Fruit fly (Drosophila melanogaster) whole organism, embryonic: ENCODE data around the gene isoQC.
A peak's percentile ranks its signal among the peaks of the same experiment; 100 is the strongest.

ENCODE experiments used
- CG15011 ChIP-seq: fragments of 200-800 bp; sonication (Bioruptor generic); optimal IDR thresholded peaks from 3 replicates; lab custom pipeline; 2018; ENCODE audit warnings: missing biosample characterization, mild to moderate bottlenecking, missing genetic modification characterization
- CG15269 ChIP-seq: fragments of 200-800 bp; sonication (Bioruptor generic); optimal IDR thresholded peaks from 2 replicates; lab custom pipeline; 2018; ENCODE audit warnings: missing biosample characterization, mild to moderate bottlenecking, missing genetic modification characterization, moderate library complexity
- CG15601 ChIP-seq: fragments of 200-800 bp; sonication (Bioruptor generic); optimal IDR thresholded peaks from 3 replicates; lab custom pipeline; 2019; ENCODE audit warnings: missing biosample characterization, mild to moderate bottlenecking, missing genetic modification characterization, moderate library complexity
- CG16813 ChIP-seq: fragments of 200-800 bp; sonication (Bioruptor generic); IDR thresholded peaks from 3 replicates; pipeline ENCODE4 v1.3.6; 2022; ENCODE audit warnings: missing biosample characterization, missing genetic modification characterization; ENCODE audit not compliant: partially characterized antibody
- CG18011 ChIP-seq: fragments of 200-800 bp; sonication (Bioruptor generic); optimal IDR thresholded peaks from 2 replicates; lab custom pipeline; 2017; ENCODE audit warnings: missing biosample characterization, missing genetic modification characterization, mild to moderate bottlenecking, moderate library complexity, missing genotype
- CG18262 ChIP-seq: fragments of 200-800 bp; optimal IDR thresholded peaks from 3 replicates; lab custom pipeline; 2019; ENCODE audit warnings: missing biosample characterization, mild to moderate bottlenecking, missing genetic modification characterization, moderate library complexity
- CG2129 ChIP-seq: fragments of 200-800 bp; sonication (Bioruptor generic); IDR thresholded peaks from 2 replicates; pipeline ENCODE4 v1.3.6; 2022; ENCODE audit warnings: missing biosample characterization, missing genetic modification characterization; ENCODE audit not compliant: partially characterized antibody
- CG2202 ChIP-seq: fragments of 200-800 bp; sonication (Bioruptor generic); optimal IDR thresholded peaks from 2 replicates; lab custom pipeline; 2018; ENCODE audit warnings: missing biosample characterization, mild to moderate bottlenecking, missing genetic modification characterization
- CG34376 ChIP-seq: fragments of 200-800 bp; sonication (Bioruptor generic); optimal IDR thresholded peaks from 2 replicates; lab custom pipeline; 2018; ENCODE audit warnings: missing biosample characterization, mild to moderate bottlenecking, missing genetic modification characterization
- CG42726 ChIP-seq: fragments of 200-800 bp; sonication (Bioruptor generic); IDR thresholded peaks from 2 replicates; pipeline ENCODE4 v1.3.6; 2022; ENCODE audit warnings: missing biosample characterization, missing genetic modification characterization; ENCODE audit not compliant: partially characterized antibody
- CG6765 ChIP-seq: fragments of 200-800 bp; sonication (Bioruptor generic); optimal IDR thresholded peaks from 3 replicates; lab custom pipeline; 2017; ENCODE audit warnings: missing biosample characterization, mild to moderate bottlenecking, missing genetic modification characterization
- CG7928 ChIP-seq: fragments of 200-800 bp; sonication (Bioruptor generic); optimal IDR thresholded peaks from 2 replicates; lab custom pipeline; 2017; ENCODE audit warnings: missing biosample characterization, mild to moderate bottlenecking, missing genetic modification characterization
- CG8359 ChIP-seq: fragments of 200-800 bp; sonication (Bioruptor generic); optimal IDR thresholded peaks from 2 replicates; lab custom pipeline; 2017; ENCODE audit warnings: missing biosample characterization, mild to moderate bottlenecking, missing genetic modification characterization, borderline replicate concordance
- CG8478 ChIP-seq: fragments of >200 bp; optimal IDR thresholded peaks from 2 replicates; lab custom pipeline; 2018
- Chrac-16 ChIP-seq: fragments of 200-800 bp; sonication (Bioruptor generic); optimal IDR thresholded peaks from 3 replicates; lab custom pipeline; 2016; ENCODE audit warnings: missing biosample characterization, missing genetic modification characterization
- CkIIα-i1 ChIP-seq: fragments of 200-800 bp; sonication (Bioruptor generic); IDR thresholded peaks from 2 replicates; pipeline ENCODE4 v1.3.6; 2022; ENCODE audit warnings: missing biosample characterization, missing genetic modification characterization
- Deaf1 ChIP-seq: fragments of 200-800 bp; optimal IDR thresholded peaks from 3 replicates; lab custom pipeline; 2019; ENCODE audit warnings: missing biosample characterization, mild to moderate bottlenecking, missing genetic modification characterization, moderate library complexity
- Hmx ChIP-seq: fragments of 200-800 bp; sonication (Bioruptor generic); optimal IDR thresholded peaks from 2 replicates; lab custom pipeline; 2016; ENCODE audit warnings: missing biosample characterization, missing genetic modification characterization
- Hr39 ChIP-seq: fragments of >200 bp; optimal IDR thresholded peaks from 2 replicates; lab custom pipeline; 2017
- Hr51 ChIP-seq, 2 experiments: fragments of 200-800 bp; sonication (Bioruptor generic); optimal IDR thresholded peaks; 2 replicates in 1 of 2; 3 replicates in 1 of 2; lab custom pipeline; 2016 to 2018; ENCODE audit warnings: missing biosample characterization in 2 of 2, missing genetic modification characterization in 2 of 2, mild to moderate bottlenecking in 1 of 2, moderate library complexity in 1 of 2
- Hr78 ChIP-seq, 2 experiments: fragments of 200-800 bp in 1 of 2; fragments of >200 bp in 1 of 2; sonication (Bioruptor generic) in 1 of 2; optimal IDR thresholded peaks; 2 replicates each; lab custom pipeline; 2017 to 2019; ENCODE audit warnings: missing biosample characterization in 2 of 2, missing genetic modification characterization in 2 of 2, mild to moderate bottlenecking in 1 of 2, moderate library complexity in 1 of 2
- Lim3 ChIP-seq: fragments of 200-800 bp; sonication (Bioruptor generic); IDR thresholded peaks from 2 replicates; pipeline ENCODE4 v1.3.6; 2022; ENCODE audit warnings: missing biosample characterization, missing genetic modification characterization
- MESR4 ChIP-seq: fragments of 200-800 bp; sonication (Bioruptor generic); optimal IDR thresholded peaks from 2 replicates; lab custom pipeline; 2018; ENCODE audit warnings: missing biosample characterization, mild to moderate bottlenecking, missing genetic modification characterization, moderate library complexity
- NC2α ChIP-seq: fragments of 200-800 bp; sonication (Bioruptor generic); optimal IDR thresholded peaks from 2 replicates; lab custom pipeline; 2016; ENCODE audit warnings: missing biosample characterization, missing genetic modification characterization
- Rfx ChIP-seq: fragments of 200-800 bp; sonication (Bioruptor generic); IDR thresholded peaks from 2 replicates; pipeline ENCODE4 v1.3.6; 2022; ENCODE audit warnings: missing biosample characterization, missing genetic modification characterization
- Scr ChIP-seq: fragments of 200-800 bp; sonication (Bioruptor generic); IDR thresholded peaks from 2 replicates; pipeline ENCODE4 v1.3.6; 2022; ENCODE audit warnings: missing biosample characterization, missing genetic modification characterization; ENCODE audit not compliant: partially characterized antibody
- Sin3A ChIP-seq: fragments of >200 bp; optimal IDR thresholded peaks from 2 replicates; lab custom pipeline; 2018
- Sox102F ChIP-seq: fragments of 200-800 bp; sonication (Bioruptor generic); optimal IDR thresholded peaks from 2 replicates; lab custom pipeline; 2018; ENCODE audit warnings: missing biosample characterization, mild to moderate bottlenecking, missing genetic modification characterization, moderate library complexity
- Spps ChIP-seq: fragments of 200-800 bp; sonication (Bioruptor generic); optimal IDR thresholded peaks from 2 replicates; lab custom pipeline; 2018; ENCODE audit warnings: missing biosample characterization, mild to moderate bottlenecking, missing genetic modification characterization
- az2 ChIP-seq: fragments of 200-800 bp; sonication (Bioruptor generic); optimal IDR thresholded peaks from 3 replicates; lab custom pipeline; 2016; ENCODE audit warnings: missing biosample characterization, missing genetic modification characterization
- br ChIP-seq: fragments of >200 bp; optimal IDR thresholded peaks from 2 replicates; lab custom pipeline; 2017
- cato ChIP-seq: fragments of 200-800 bp; sonication (Bioruptor generic); optimal IDR thresholded peaks from 2 replicates; lab custom pipeline; 2016; ENCODE audit warnings: missing biosample characterization, missing genetic modification characterization, borderline replicate concordance
- corto ChIP-seq: fragments of 200-800 bp; sonication (Bioruptor generic); optimal IDR thresholded peaks from 2 replicates; lab custom pipeline; 2016; ENCODE audit warnings: missing biosample characterization, mild to moderate bottlenecking, missing genetic modification characterization, moderate library complexity
- dati ChIP-seq: fragments of 200-800 bp; sonication (Bioruptor generic); IDR thresholded peaks from 2 replicates; pipeline ENCODE4 v1.3.6; 2022; ENCODE audit warnings: missing biosample characterization, missing genetic modification characterization
- dimm ChIP-seq: fragments of 200-800 bp; sonication (Bioruptor generic); IDR thresholded peaks from 2 replicates; pipeline ENCODE4 v1.3.6; 2022; ENCODE audit warnings: missing biosample characterization, missing genetic modification characterization
- ewg ChIP-seq: fragments of 200-800 bp; sonication (Bioruptor generic); optimal IDR thresholded peaks from 3 replicates; lab custom pipeline; 2017; ENCODE audit warnings: mild to moderate bottlenecking, missing biosample characterization, missing genetic modification reagents, missing genetic modification characterization
- ftz-f1 ChIP-seq: fragments of 200-800 bp; sonication (Bioruptor generic); optimal IDR thresholded peaks from 2 replicates; lab custom pipeline; 2016; ENCODE audit warnings: missing biosample characterization, missing genetic modification characterization
- gce ChIP-seq: fragments of 200-800 bp; sonication (Bioruptor generic); IDR thresholded peaks from 3 replicates; pipeline ENCODE4 v1.3.6; 2022; ENCODE audit warnings: missing biosample characterization, missing genetic modification characterization
- ham ChIP-seq: fragments of 200-800 bp; sonication (Bioruptor generic); IDR thresholded peaks from 2 replicates; pipeline ENCODE4 v1.3.6; 2022; ENCODE audit warnings: missing biosample characterization, missing genetic modification characterization
- ind ChIP-seq: fragments of 200-800 bp; sonication (Bioruptor generic); optimal IDR thresholded peaks from 3 replicates; lab custom pipeline; 2016; ENCODE audit warnings: missing biosample characterization, missing genetic modification characterization
- lbe ChIP-seq: fragments of 200-800 bp; sonication (Bioruptor generic); optimal IDR thresholded peaks from 2 replicates; lab custom pipeline; 2016; ENCODE audit warnings: missing biosample characterization, mild to moderate bottlenecking, missing genetic modification characterization
- lilli ChIP-seq: fragments of 200-800 bp; sonication (Bioruptor generic); optimal IDR thresholded peaks from 3 replicates; lab custom pipeline; 2016; ENCODE audit warnings: missing biosample characterization, missing genetic modification characterization
- lov ChIP-seq, 2 experiments: fragments of 200-800 bp in 1 of 2; fragments of >200 bp in 1 of 2; sonication (Bioruptor generic) in 1 of 2; IDR thresholded peaks in 1 of 2; optimal IDR thresholded peaks in 1 of 2; 2 replicates in 1 of 2; 3 replicates in 1 of 2; pipeline versions ENCODE4 v1.3.6 to Lab custom; 2017 to 2022; ENCODE audit warnings: missing biosample characterization in 1 of 2, missing genetic modification characterization in 1 of 2
- nmo ChIP-seq: fragments of 200-800 bp; sonication (Bioruptor generic); optimal IDR thresholded peaks from 2 replicates; lab custom pipeline; 2018; ENCODE audit warnings: missing biosample characterization, mild to moderate bottlenecking, missing genetic modification characterization, moderate library complexity
- pum ChIP-seq: fragments of 200-800 bp; sonication (Bioruptor generic); optimal IDR thresholded peaks from 2 replicates; lab custom pipeline; 2016; ENCODE audit warnings: missing biosample characterization, missing genetic modification characterization
- sr ChIP-seq: fragments of 200-800 bp; sonication (Bioruptor generic); IDR thresholded peaks from 3 replicates; pipeline ENCODE4 v1.3.6; 2022; ENCODE audit warnings: missing biosample characterization, missing genetic modification characterization
- stc ChIP-seq: fragments of 200-800 bp; sonication (Bioruptor generic); IDR thresholded peaks from 2 replicates; pipeline ENCODE4 v1.3.6; 2022; ENCODE audit warnings: missing biosample characterization, missing genetic modification characterization
- tup ChIP-seq: fragments of 200-800 bp; sonication (Bioruptor generic); optimal IDR thresholded peaks from 2 replicates; lab custom pipeline; 2016; ENCODE audit warnings: missing biosample characterization, mild to moderate bottlenecking, missing genetic modification characterization, moderate library complexity
- vvl ChIP-seq: fragments of 200-800 bp; sonication (Bioruptor generic); IDR thresholded peaks from 2 replicates; pipeline ENCODE4 v1.3.6; 2022; ENCODE audit warnings: missing biosample characterization, missing genetic modification characterization

isoQC gene

dm6 chr3L:20471499-20472313, 2.6 kb upstream of the isoQC start (continued):
- peak; percentile 17 for TF ChIP-seq pum (GFP tag; lab: Kevin White, UChicago)
- TF ChIP-seq cato (GFP tag; lab: Kevin White, UChicago), result peak; percentile 32
- no peak for TF ChIP-seq Hr39 (lab: Kevin White, UChicago)
- peak in 1 of 2 experiments; percentile 83 for TF ChIP-seq Hr78 (GFP tag; optimal IDR thresholded peaks at IDR 0.05; lab: Kevin White, UChicago)
- peak; percentile 49 for TF ChIP-seq CG6765 (GFP tag; lab: Kevin White, UChicago)
- TF ChIP-seq Rfx (GFP tag; lab: Robert Waterston, UW), result no peak; the same call in 1 of the 2 replicates
- TF ChIP-seq CG18262 (tag; lab: Kevin White, UChicago), result peak; percentile 41
- peak; percentile 44 for TF ChIP-seq Spps
- no peak for TF ChIP-seq corto (GFP tag; lab: Kevin White, UChicago)
- TF ChIP-seq br (lab: Kevin White, UChicago), result no peak
- peak; percentile 32 for TF ChIP-seq ewg (GFP tag; lab: Kevin White, UChicago)
- no peak for TF ChIP-seq CkIIα-i1 (GFP tag; lab: Robert Waterston, UW)
- peak; percentile 22 for TF ChIP-seq CG34376 (GFP tag; lab: Kevin White, UChicago)
- no peak for TF ChIP-seq ind (GFP tag; lab: Kevin White, UChicago)
- 0 out of 3 replicates have a peak, but pooled peaks have one; percentile 64 for TF ChIP-seq gce (GFP tag; lab: Robert Waterston, UW)
- TF ChIP-seq vvl (GFP tag; lab: Robert Waterston, UW), result peak; percentile 46; the same call in 1 of the 2 replicates
- peak; percentile 63; the same call in 2 of the 3 replicates for TF ChIP-seq sr (GFP tag; lab: Robert Waterston, UW)
- TF ChIP-seq dati (GFP tag; lab: Robert Waterston, UW), result no peak
- TF ChIP-seq CG42726 (GFP tag; lab: Robert Waterston, UW), result no peak
- peak; percentile 20 to 40 for TF ChIP-seq Hr51 (GFP tag; optimal IDR thresholded peaks at IDR 0.05; lab: Kevin White, UChicago)
- peak; percentile 64 for TF ChIP-seq ftz-f1 (GFP tag; lab: Kevin White, UChicago)
- TF ChIP-seq Hmx (GFP tag; lab: Kevin White, UChicago), result no peak
- no peak for TF ChIP-seq az2
- no peak for TF ChIP-seq ham
- TF ChIP-seq Sin3A (lab: Kevin White, UChicago), result no peak
- TF ChIP-seq lov (optimal IDR thresholded peaks at IDR 0.05; lab: Kevin White, UChicago), result no peak
- TF ChIP-seq lov (GFP tag; IDR thresholded peaks at IDR 0.05; lab: Robert Waterston, UW), result no peak
- no peak for TF ChIP-seq CG15269 (tag; lab: Kevin White, UChicago)
- peak; percentile 60 for TF ChIP-seq NC2α
- TF ChIP-seq Deaf1 (tag; lab: Kevin White, UChicago), result no peak
- no peak for TF ChIP-seq Chrac-16 (GFP tag; lab: Kevin White, UChicago)
- TF ChIP-seq Lim3, result no peak
- peak; percentile 73 for TF ChIP-seq CG15011 (GFP tag; lab: Kevin White, UChicago)
- no peak for TF ChIP-seq CG8478 (lab: Kevin White, UChicago)
- TF ChIP-seq MESR4 (GFP tag; lab: Kevin White, UChicago), result peak; percentile 12
- TF ChIP-seq CG16813 (GFP tag; lab: Robert Waterston, UW), result no peak
- TF ChIP-seq CG15601 (tag; lab: Kevin White, UChicago), result peak; percentile 63
- no peak for TF ChIP-seq CG7928 (GFP tag; lab: Kevin White, UChicago)
- TF ChIP-seq tup (GFP tag; lab: Kevin White, UChicago), result peak; percentile 49
- peak; percentile 38 for TF ChIP-seq nmo (GFP tag; lab: Kevin White, UChicago)
- TF ChIP-seq Sox102F, result peak; percentile 57
- no peak for TF ChIP-seq lbe (GFP tag; lab: Kevin White, UChicago)
- no peak for TF ChIP-seq dimm (GFP tag; lab: Robert Waterston, UW)
- TF ChIP-seq CG2202 (tag; lab: Kevin White, UChicago), result peak; percentile 80
- TF ChIP-seq stc (GFP tag; lab: Robert Waterston, UW), result 0 out of 2 replicates have a peak, but pooled peaks have one; percentile 5
- TF ChIP-seq CG8359, result peak; percentile 39
- peak; percentile 22 for TF ChIP-seq lilli (GFP tag; lab: Kevin White, UChicago)
- no peak for TF ChIP-seq Scr
- peak; percentile 21 for TF ChIP-seq CG18011 (GFP tag; lab: Kevin White, UChicago)
- TF ChIP-seq CG2129 (GFP tag; lab: Robert Waterston, UW), result no peak
